Worm (Caenorhabditis elegans) whole organism, mixed stage, embryonic: ENCODE results near the gene T13F3.8.

Experiments used
- M03D4.4 ChIP-seq: sonication (generic microtip); optimal IDR thresholded peaks from 2 replicates; lab custom pipeline; 2017; ENCODE audit warnings: mild to moderate bottlenecking, missing genetic modification characterization, missing compliant biosample characterization
- bed-3 ChIP-seq: fragments of 200-800 bp; sonication (Bioruptor generic); optimal IDR thresholded peaks from 3 replicates; lab custom pipeline; 2018; ENCODE audit warnings: mild to moderate bottlenecking, missing genetic modification characterization, moderate library complexity, missing compliant biosample characterization
- blmp-1 ChIP-seq: fragments of 150-350 bp; optimal IDR thresholded peaks from 2 replicates; lab custom pipeline; 2014; ENCODE audit warnings: missing biosample characterization, missing genetic modification characterization
- ceh-39 ChIP-seq: fragments of 150-350 bp; optimal IDR thresholded peaks from 2 replicates; lab custom pipeline; 2014; ENCODE audit warnings: missing biosample characterization, missing genetic modification characterization
- ceh-43 ChIP-seq: fragments of 200-800 bp; sonication (Bioruptor generic); optimal IDR thresholded peaks from 2 replicates; lab custom pipeline; 2018; ENCODE audit warnings: mild to moderate bottlenecking, missing genetic modification characterization, moderate library complexity, missing compliant biosample characterization
- ceh-83 ChIP-seq: fragments of 200-800 bp; sonication (Bioruptor generic); optimal IDR thresholded peaks from 2 replicates; lab custom pipeline; 2018; ENCODE audit warnings: mild to moderate bottlenecking, missing genetic modification characterization, missing compliant biosample characterization
- ces-1 ChIP-seq: fragments of 150-350 bp; optimal IDR thresholded peaks from 2 replicates; lab custom pipeline; 2014; ENCODE audit warnings: missing biosample characterization, missing genetic modification reagents, missing genetic modification characterization
- elt-1 ChIP-seq: sonication (generic microtip); optimal IDR thresholded peaks from 2 replicates; lab custom pipeline; 2017; ENCODE audit warnings: missing genetic modification characterization, mild to moderate bottlenecking, missing compliant biosample characterization, antibody characterized with exemption, moderate library complexity, borderline replicate concordance; ENCODE audit not compliant: insufficient read depth
- elt-3 ChIP-seq: fragments of 150-350 bp; optimal IDR thresholded peaks from 2 replicates; lab custom pipeline; 2014; ENCODE audit warnings: missing biosample characterization, missing genetic modification characterization
- flh-1 ChIP-seq: fragments of 200-800 bp; sonication (Bioruptor generic); optimal IDR thresholded peaks from 2 replicates; lab custom pipeline; 2018; ENCODE audit warnings: mild to moderate bottlenecking, missing genetic modification characterization, moderate library complexity, missing compliant biosample characterization
- ham-2 ChIP-seq: fragments of 200-800 bp; sonication (Bioruptor generic); optimal IDR thresholded peaks from 2 replicates; lab custom pipeline; 2018; ENCODE audit warnings: mild to moderate bottlenecking, missing genetic modification characterization, missing compliant biosample characterization
- hlh-1 ChIP-seq: fragments of 150-350 bp; optimal IDR thresholded peaks from 2 replicates; lab custom pipeline; 2014; ENCODE audit warnings: missing biosample characterization, missing genetic modification reagents, missing genetic modification characterization
- lin-32 ChIP-seq: fragments of 200-800 bp; sonication (Bioruptor generic); optimal IDR thresholded peaks from 2 replicates; lab custom pipeline; 2018; ENCODE audit warnings: mild to moderate bottlenecking, missing genetic modification characterization, missing compliant biosample characterization
- mab-5 ChIP-seq: fragments of 150-350 bp; optimal IDR thresholded peaks from 2 replicates; lab custom pipeline; 2014; ENCODE audit warnings: missing biosample characterization, missing genetic modification characterization
- mep-1 ChIP-seq: fragments of 150-350 bp; optimal IDR thresholded peaks from 2 replicates; lab custom pipeline; 2017; ENCODE audit warnings: missing biosample characterization, missing genetic modification reagents, missing genetic modification characterization, inconsistent platforms
- mls-2 ChIP-seq: sonication (generic microtip); optimal IDR thresholded peaks from 2 replicates; lab custom pipeline; 2016; ENCODE audit warnings: mild to moderate bottlenecking, missing genetic modification characterization, moderate library complexity, missing compliant biosample characterization
- nhr-12 ChIP-seq: fragments of 150-350 bp; optimal IDR thresholded peaks from 2 replicates; lab custom pipeline; 2014; ENCODE audit warnings: missing biosample characterization, missing genetic modification characterization
- nhr-2 ChIP-seq: fragments of 150-350 bp; optimal IDR thresholded peaks from 2 replicates; lab custom pipeline; 2014; ENCODE audit warnings: missing biosample characterization, missing genetic modification characterization
- nhr-237 ChIP-seq: fragments of 150-350 bp; optimal IDR thresholded peaks from 2 replicates; lab custom pipeline; 2014; ENCODE audit warnings: missing biosample characterization, missing genetic modification characterization
- nhr-28 ChIP-seq: fragments of 150-350 bp; optimal IDR thresholded peaks from 2 replicates; lab custom pipeline; 2014; ENCODE audit warnings: missing biosample characterization, missing genetic modification characterization
- nhr-76 ChIP-seq: sonication (generic microtip); optimal IDR thresholded peaks from 2 replicates; lab custom pipeline; 2017; ENCODE audit warnings: missing biosample characterization, missing genetic modification characterization
- sem-2 ChIP-seq: fragments of 200-800 bp; sonication (Bioruptor generic); optimal IDR thresholded peaks from 2 replicates; lab custom pipeline; 2018; ENCODE audit warnings: mild to moderate bottlenecking, missing genetic modification characterization, missing compliant biosample characterization
- sptf-1 ChIP-seq: sonication (generic microtip); optimal IDR thresholded peaks from 2 replicates; lab custom pipeline; 2017; ENCODE audit warnings: mild to moderate bottlenecking, missing genetic modification characterization, moderate library complexity, missing compliant biosample characterization
- tbx-8 ChIP-seq: fragments of 200-800 bp; sonication (Bioruptor generic); optimal IDR thresholded peaks from 2 replicates; lab custom pipeline; 2018; ENCODE audit warnings: mild to moderate bottlenecking, missing genetic modification characterization, moderate library complexity, missing compliant biosample characterization
- unc-120 ChIP-seq: sonication (generic microtip); optimal IDR thresholded peaks from 2 replicates; lab custom pipeline; 2017; ENCODE audit warnings: missing genetic modification characterization, missing compliant biosample characterization; ENCODE audit not compliant: poor library complexity, severe bottlenecking
- unc-39 ChIP-seq: fragments of 150-350 bp; optimal IDR thresholded peaks from 2 replicates; lab custom pipeline; 2014; ENCODE audit warnings: missing biosample characterization, missing genetic modification characterization
- zip-8 ChIP-seq: fragments of 150-350 bp; optimal IDR thresholded peaks from 2 replicates; lab custom pipeline; 2014; ENCODE audit warnings: missing biosample characterization, missing genetic modification characterization
- ztf-11 ChIP-seq: fragments of 150-350 bp; optimal IDR thresholded peaks from 2 replicates; lab custom pipeline; 2014; ENCODE audit warnings: missing biosample characterization, missing genetic modification characterization

T13F3.8 gene

ce11 chrV:16308343-16308742, 38.7 kb downstream of the T13F3.8 start:
- TF ChIP-seq ceh-39 (tag; lab: Kevin White, UChicago): no peak

ce11 chrV:16309523-16309922, 39.9 kb downstream of the T13F3.8 start, which contains the start of gene oac-7:
TSS of gene oac-7 (plus strand) at chrV:16309805.
- TF ChIP-seq nhr-237 (tag; lab: Kevin White, UChicago) (no peak), sem-2 (no peak), nhr-28 (tag; lab: Kevin White, UChicago) (peak; percentile 12), elt-1 (tag; lab: Kevin White, UChicago) (no peak), blmp-1 (tag; lab: Kevin White, UChicago) (no peak), ceh-43 (GFP tag; lab: Kevin White, UChicago) (no peak), ceh-39 (tag; lab: Kevin White, UChicago) (no peak), tbx-8 (GFP tag; lab: Kevin White, UChicago) (no peak), nhr-12 (no peak), hlh-1 (tag; lab: Kevin White, UChicago) (no peak), nhr-76 (tag; lab: Kevin White, UChicago) (no peak), zip-8 (peak; percentile 74)

ce11 chrV:16315004-16315403, 45.4 kb downstream of the T13F3.8 start, which contains the start of gene str-214:
TSS of gene str-214 (plus strand) at chrV:16315304.
- TF ChIP-seq unc-120 (no peak), bed-3 (GFP tag; lab: Kevin White, UChicago) (no peak), nhr-237 (tag; lab: Kevin White, UChicago) (no peak), ceh-83 (no peak), nhr-28 (tag; lab: Kevin White, UChicago) (no peak), blmp-1 (tag; lab: Kevin White, UChicago) (no peak), M03D4.4 (tag; lab: Kevin White, UChicago) (no peak), elt-3 (tag; lab: Kevin White, UChicago) (no peak), elt-1 (tag; lab: Kevin White, UChicago) (no peak), flh-1 (no peak), ceh-43 (GFP tag; lab: Kevin White, UChicago) (no peak), nhr-2 (tag; lab: Kevin White, UChicago) (no peak), lin-32 (GFP tag; lab: Kevin White, UChicago) (no peak), mab-5 (tag; lab: Kevin White, UChicago) (no peak), nhr-12 (no peak), ham-2 (GFP tag; lab: Kevin White, UChicago) (no peak), tbx-8 (GFP tag; lab: Kevin White, UChicago) (no peak), ceh-39 (tag; lab: Kevin White, UChicago) (no peak), ztf-11 (tag; lab: Kevin White, UChicago) (no peak)

ce11 chrV:16317244-16317643, 47.6 kb downstream of the T13F3.8 start, which contains the start of gene srh-180:
TSS of gene srh-180 (plus strand) at chrV:16317544.
- no peak for TF ChIP-seq bed-3 (GFP tag; lab: Kevin White, UChicago)
- TF ChIP-seq ztf-11 (tag; lab: Kevin White, UChicago): no peak
- no peak for TF ChIP-seq mab-5 (tag; lab: Kevin White, UChicago)
- TF ChIP-seq ces-1 (GFP tag; lab: Kevin White, UChicago): no peak
- TF ChIP-seq, all 35 proteins: peak for 0

ce11 chrV:16322155-16322554, 52.6 kb downstream of the T13F3.8 start:
- TF ChIP-seq ztf-11 (tag; lab: Kevin White, UChicago) (no peak), mls-2 (tag; lab: Kevin White, UChicago) (no peak), nhr-76 (tag; lab: Kevin White, UChicago) (no peak), unc-39 (tag; lab: Kevin White, UChicago) (no peak), sptf-1 (no peak), ham-2 (GFP tag; lab: Kevin White, UChicago) (no peak), blmp-1 (tag; lab: Kevin White, UChicago) (no peak), elt-1 (tag; lab: Kevin White, UChicago) (no peak), nhr-12 (no peak), ces-1 (GFP tag; lab: Kevin White, UChicago) (no peak), mep-1 (tag; lab: Kevin White, UChicago) (no peak), sem-2 (no peak)
